Worm (Caenorhabditis elegans): Measurements from ENCODE around the gene atz-1.

atz-1 gene

DNA sequence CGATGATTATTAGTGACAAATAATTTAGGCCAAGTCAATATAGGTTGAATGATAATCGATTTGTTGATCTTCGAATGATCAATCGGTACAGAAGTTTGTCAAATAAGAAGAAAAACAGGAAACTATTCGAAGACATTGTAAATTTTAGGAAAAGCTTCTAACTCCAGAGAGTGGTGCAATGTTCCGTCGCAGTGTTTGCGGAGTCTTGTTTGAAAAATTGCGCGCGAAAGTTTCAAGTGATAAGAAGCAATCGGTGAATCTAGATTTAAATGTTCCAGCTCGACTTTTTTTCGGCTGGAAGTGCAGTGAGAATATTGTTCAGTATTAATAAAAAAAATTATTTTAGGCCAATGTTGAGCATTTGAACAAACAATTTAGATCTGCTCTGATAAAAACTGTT lies 41.2 kb downstream of the atz-1 start:
- TF ChIP-seq lin-54 (GFP tag; optimal IDR thresholded peaks at IDR 0.05) = peak; percentile 26
- no peak for TF ChIP-seq ceh-79 (tag; optimal IDR thresholded peaks at IDR 0.05)
- peak; percentile 37 for TF ChIP-seq efl-1 (GFP tag; optimal IDR thresholded peaks at IDR 0.05)
- TF ChIP-seq B0019.2 (GFP tag; conservative IDR thresholded peaks at IDR 0.05) = 0 out of 2 replicates have a peak, but pooled peaks have one; percentile 18
- peak in 1 of 3 experiments; percentile 25 for TF ChIP-seq lin-35 (GFP tag; optimal IDR thresholded peaks at IDR 0.05)

ce11 chrIV:12334142-12334541 lies 41.8 kb downstream of the atz-1 start:
- TF ChIP-seq madf-6 (GFP tag; IDR thresholded peaks at IDR 0.05) = 0 out of 2 replicates have a peak, but pooled peaks have one; percentile 1
- no peak for TF ChIP-seq B0019.2 (GFP tag; conservative IDR thresholded peaks at IDR 0.05)
- TF ChIP-seq madf-3 (GFP tag; IDR thresholded peaks at IDR 0.05) = no peak
- peak; percentile 73 for TF ChIP-seq nhr-80 (tag; optimal IDR thresholded peaks at IDR 0.05)
- TF ChIP-seq dox-1 (GFP tag; IDR thresholded peaks at IDR 0.05) = peak; percentile 29; the same call in 1 of the 2 replicates
- TF ChIP-seq hmg-1.2 (GFP tag; IDR thresholded peaks at IDR 0.05) = 0 out of 2 replicates have a peak, but pooled peaks have one; percentile 4

- TF ChIP-seq B0019.2 (GFP tag; conservative IDR thresholded peaks at IDR 0.05) = no peak; the same call in 1 of the 2 replicates
- peak; percentile 20 for TF ChIP-seq F23B12.7 (tag; optimal IDR thresholded peaks at IDR 0.05; ENCODE audit: insufficient read depth)
- TF ChIP-seq ztf-25 (GFP tag; IDR thresholded peaks at IDR 0.05) = no peak
- peak; percentile 7 for TF ChIP-seq lsl-1 (GFP tag; optimal IDR thresholded peaks at IDR 0.05)
- no peak for TF ChIP-seq cebp-1 (GFP tag; IDR thresholded peaks at IDR 0.05)
- TF ChIP-seq cebp-1 (tag; optimal IDR thresholded peaks at IDR 0.05) = peak; percentile 24
- no peak for TF ChIP-seq snpc-4 (GFP tag; optimal IDR thresholded peaks at IDR 0.05)
- peak in 1 of 4 experiments; percentile 30 for TF ChIP-seq snpc-4 (tag; optimal IDR thresholded peaks at IDR 0.05)
- no peak for TF ChIP-seq F22D6.2 (tag; optimal IDR thresholded peaks at IDR 0.05)
- TF ChIP-seq lin-54 (GFP tag; optimal IDR thresholded peaks at IDR 0.05) = peak; percentile 2
- no peak for TF ChIP-seq ceh-100 (GFP tag; IDR thresholded peaks at IDR 0.05)
- 0 out of 2 replicates have a peak, but pooled peaks have one; percentile 19 for TF ChIP-seq Y79H2A.3 (GFP tag; conservative IDR thresholded peaks at IDR 0.05)
- TF ChIP-seq attf-5 (GFP tag; optimal IDR thresholded peaks at IDR 0.05) = peak; percentile 3
Measured at ce11 chrIV:12330840-12331359, 45.0 kb downstream of the atz-1 start, which contains the start of gene ufd-1. Gene ufd-1, minus strand, starts transcription at chrIV:12330890.

DNA sequence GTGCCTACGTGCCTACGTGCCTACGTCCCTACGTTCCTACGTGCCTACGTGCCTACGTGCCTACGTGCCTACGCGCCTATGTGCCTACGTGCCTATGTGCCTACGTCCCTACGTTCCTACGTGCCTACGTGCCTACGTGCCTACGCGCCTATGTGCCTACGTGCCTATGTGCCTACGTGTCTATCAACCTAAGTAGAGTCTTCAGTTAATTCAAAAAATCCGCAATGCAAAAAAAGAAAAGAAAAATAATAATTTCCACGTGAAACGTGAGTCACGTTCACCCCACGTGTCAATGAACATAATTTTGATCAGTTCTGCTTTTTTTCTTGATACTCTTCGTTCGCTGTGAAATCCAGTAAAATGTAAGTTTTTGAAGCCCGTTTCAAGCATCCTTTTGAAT lies 49.0 kb downstream of the atz-1 start, which contains the start of gene F19B6.3:
TSS of gene F19B6.3 (plus strand) at position 301 of the 400 bp plus-strand sequence.
- TF ChIP-seq F39B2.1 (GFP tag; IDR thresholded peaks at IDR 0.05) = 0 out of 2 replicates have a peak, but pooled peaks have one; percentile 10

Data from whole organism, young adult.